Worm (Caenorhabditis elegans) whole organism, midembryonic: ENCODE results near the gene hst-2.

ENCODE experiments used
- klf-2 ChIP-seq: fragments of 200-800 bp; sonication (Bioruptor generic); conservative IDR thresholded peaks from 2 replicates; pipeline ENCODE4 v1.3.6; 2022; ENCODE audit warnings: missing genetic modification reagents, missing genetic modification characterization, missing compliant biosample characterization
- med-1 ChIP-seq: sonication (generic microtip); optimal IDR thresholded peaks from 2 replicates; lab custom pipeline; 2017; ENCODE audit warnings: missing genetic modification characterization, mild to moderate bottlenecking, missing compliant biosample characterization, antibody characterized with exemption, missing genetic modification reagents; ENCODE audit not compliant: insufficient read depth
- tab-1 ChIP-seq: fragments of 200-800 bp; sonication (Bioruptor generic); IDR thresholded peaks from 2 replicates; pipeline ENCODE4 v1.3.6; 2022; ENCODE audit warnings: missing genetic modification characterization, missing compliant biosample characterization
- ztf-23 ChIP-seq: fragments of 200-800 bp; sonication (Bioruptor generic); IDR thresholded peaks from 2 replicates; pipeline ENCODE4 v1.3.6; 2022; ENCODE audit warnings: missing genetic modification reagents, missing genetic modification characterization, missing compliant biosample characterization
- ztf-29 ChIP-seq: fragments of 200-800 bp; sonication (Bioruptor generic); IDR thresholded peaks from 2 replicates; pipeline ENCODE4 v1.3.6; 2022; ENCODE audit warnings: missing genetic modification reagents, missing genetic modification characterization, missing compliant biosample characterization

DNA sequence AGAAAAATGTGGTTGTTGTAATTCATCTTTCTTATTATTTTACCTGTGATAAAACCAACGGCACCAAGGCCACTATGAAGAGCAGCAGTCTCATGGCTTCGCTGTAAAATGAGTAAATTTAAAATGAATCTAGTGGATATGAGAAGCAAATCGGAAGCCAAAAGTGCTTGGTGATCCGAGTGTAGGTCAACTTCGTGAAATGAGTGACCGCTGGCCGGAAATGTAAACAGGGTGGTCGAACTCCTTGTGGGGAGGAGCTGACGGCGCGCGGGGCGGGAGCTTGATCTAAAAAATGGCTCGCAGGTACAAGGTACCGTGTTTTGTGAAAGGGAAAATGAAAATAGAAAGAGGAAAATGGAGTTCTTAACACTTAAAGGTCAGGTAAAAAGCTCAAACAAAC is 10.2 kb downstream of the hst-2 start, which contains the start of gene C34F6.1:
- TF ChIP-seq ztf-23 (GFP tag; lab: Robert Waterston, UW) (no peak), klf-2 (GFP tag; lab: Robert Waterston, UW) (no peak), tab-1 (GFP tag; lab: Robert Waterston, UW) (no peak), ztf-29 (GFP tag; lab: Robert Waterston, UW) (no peak), med-1 (GFP tag; lab: Kevin White, UChicago) (no peak)
